Worm (Caenorhabditis elegans): ENCODE measurements around the gene srt-40.

DNA sequence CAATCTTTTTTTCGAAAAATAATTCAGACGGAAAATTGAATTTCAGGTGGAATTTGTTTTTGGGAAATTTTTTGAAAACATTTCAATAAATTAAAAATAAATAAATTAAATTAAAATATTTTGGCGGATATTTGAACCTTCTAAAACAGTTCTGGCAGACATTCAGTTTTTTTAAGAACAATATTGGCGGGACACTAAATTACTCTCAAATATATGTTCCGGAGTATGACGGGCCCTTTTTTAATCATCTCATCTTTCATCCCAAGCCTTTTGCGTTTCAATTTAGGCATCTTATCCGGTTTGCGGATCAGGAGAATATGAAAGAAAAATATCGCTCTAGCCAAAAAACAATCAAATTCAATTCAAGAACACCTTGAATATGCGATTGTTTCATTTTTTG is 720 bp upstream of the srt-40 start, which contains the start of gene svh-11:
- no peak for TF ChIP-seq pha-4 (tag; optimal IDR thresholded peaks at IDR 0.05)
- TF ChIP-seq bed-3 (GFP tag; optimal IDR thresholded peaks at IDR 0.05) = no peak
- TF ChIP-seq lin-13 (tag; optimal IDR thresholded peaks at IDR 0.05) = no peak
- TF ChIP-seq lsy-2 (tag; optimal IDR thresholded peaks at IDR 0.05) = no peak
- no peak for TF ChIP-seq nhr-28 (tag; optimal IDR thresholded peaks at IDR 0.05)
- TF ChIP-seq unc-39 (tag; optimal IDR thresholded peaks at IDR 0.05) = no peak
- no peak for TF ChIP-seq drap-1 (GFP tag; optimal IDR thresholded peaks at IDR 0.05)
- TF ChIP-seq zip-8 (tag; optimal IDR thresholded peaks at IDR 0.05) = no peak
- no peak for TF ChIP-seq ztf-11 (tag; optimal IDR thresholded peaks at IDR 0.05)
- TF ChIP-seq snpc-4 (tag; optimal IDR thresholded peaks at IDR 0.05) = no peak
- no peak for TF ChIP-seq elt-3 (tag; optimal IDR thresholded peaks at IDR 0.05)
- TF ChIP-seq nhr-237 (tag; optimal IDR thresholded peaks at IDR 0.05) = no peak
- no peak for TF ChIP-seq nhr-12 (tag; optimal IDR thresholded peaks at IDR 0.05)
- TF ChIP-seq ham-2 (GFP tag; optimal IDR thresholded peaks at IDR 0.05) = no peak
